Fruit fly (Drosophila melanogaster) whole organism, adult: ENCODE results near the gene TwdlJ.

ENCODE experiments used
- CG11617 ChIP-seq: fragments of 200-800 bp; sonication (Bioruptor generic); optimal IDR thresholded peaks from 2 replicates; lab custom pipeline; 2017; ENCODE audit warnings: mild to moderate bottlenecking, missing biosample characterization, missing genetic modification reagents, missing genetic modification characterization
- CG12768 ChIP-seq: fragments of 200-800 bp; sonication (Bioruptor generic); optimal IDR thresholded peaks from 2 replicates; lab custom pipeline; 2017; ENCODE audit warnings: missing biosample characterization, missing genetic modification characterization, mild to moderate bottlenecking, moderate library complexity, missing genetic modification reagents
- CG14711 ChIP-seq: fragments of 200-800 bp; sonication (Bioruptor generic); optimal IDR thresholded peaks from 2 replicates; lab custom pipeline; 2018; ENCODE audit warnings: missing biosample characterization, mild to moderate bottlenecking, missing genetic modification characterization, moderate library complexity
- CG1620 ChIP-seq: fragments of 200-800 bp; sonication (Bioruptor generic); optimal IDR thresholded peaks from 2 replicates; lab custom pipeline; 2016; ENCODE audit warnings: missing biosample characterization, missing genetic modification characterization
- CG33017 ChIP-seq: fragments of 200-800 bp; sonication (Bioruptor generic); optimal IDR thresholded peaks from 2 replicates; lab custom pipeline; 2018; ENCODE audit warnings: missing biosample characterization, mild to moderate bottlenecking, missing genetic modification characterization, moderate library complexity
- CG5204 ChIP-seq: fragments of 200-800 bp; sonication (Bioruptor generic); optimal IDR thresholded peaks from 2 replicates; lab custom pipeline; 2016; ENCODE audit warnings: missing biosample characterization, missing genetic modification characterization
- CG7045 ChIP-seq: fragments of 200-800 bp; sonication (Bioruptor generic); optimal IDR thresholded peaks from 2 replicates; lab custom pipeline; 2017; ENCODE audit warnings: missing biosample characterization, mild to moderate bottlenecking, missing genetic modification characterization
- CG7101 ChIP-seq: fragments of 200-800 bp; sonication (Bioruptor generic); optimal IDR thresholded peaks from 2 replicates; lab custom pipeline; 2018; ENCODE audit warnings: missing biosample characterization, mild to moderate bottlenecking, missing genetic modification characterization, moderate library complexity
- Clk ChIP-seq: fragments of 200-800 bp; sonication (Bioruptor generic); optimal IDR thresholded peaks from 2 replicates; lab custom pipeline; 2017; ENCODE audit warnings: missing biosample characterization, missing genetic modification characterization
- Crg-1 ChIP-seq: fragments of 200-800 bp; sonication (Bioruptor generic); optimal IDR thresholded peaks from 2 replicates; lab custom pipeline; 2016; ENCODE audit warnings: missing biosample characterization, missing genetic modification characterization
- Hr96 ChIP-seq: fragments of 200-800 bp; sonication (Bioruptor generic); optimal IDR thresholded peaks from 2 replicates; lab custom pipeline; 2016; ENCODE audit warnings: missing biosample characterization, missing genetic modification characterization
- Mnt ChIP-seq: fragments of 200-800 bp; sonication (Bioruptor generic); optimal IDR thresholded peaks from 2 replicates; lab custom pipeline; 2016; ENCODE audit warnings: missing biosample characterization, mild to moderate bottlenecking, missing genetic modification characterization
- bab1 ChIP-seq: fragments of 200-800 bp; sonication (Bioruptor generic); optimal IDR thresholded peaks from 3 replicates; lab custom pipeline; 2019; ENCODE audit warnings: missing biosample characterization, mild to moderate bottlenecking, missing genetic modification characterization, moderate library complexity
- cic ChIP-seq: fragments of 200-800 bp; sonication (Bioruptor generic); optimal IDR thresholded peaks from 2 replicates; lab custom pipeline; 2017; ENCODE audit warnings: missing biosample characterization, mild to moderate bottlenecking, missing genetic modification characterization, moderate library complexity
- cnc ChIP-seq, 2 experiments: fragments of >200 bp; optimal IDR thresholded peaks; 2 replicates each; lab custom pipeline; 2017
- kay ChIP-seq: fragments of 200-800 bp; sonication (Bioruptor generic); peaks from one replicate; lab custom pipeline; 2016; ENCODE audit warnings: missing biosample characterization, missing genetic modification characterization, borderline replicate concordance
- ovo ChIP-seq: fragments of 200-800 bp; sonication (Bioruptor generic); optimal IDR thresholded peaks from 2 replicates; lab custom pipeline; 2016; ENCODE audit warnings: missing biosample characterization, missing genetic modification characterization
- pad ChIP-seq: fragments of 200-800 bp; sonication (Bioruptor generic); optimal IDR thresholded peaks from 3 replicates; lab custom pipeline; 2017; ENCODE audit warnings: missing biosample characterization, missing genetic modification characterization, mild to moderate bottlenecking, moderate library complexity, missing genetic modification reagents
- tj ChIP-seq: fragments of 200-800 bp; sonication (Bioruptor generic); optimal IDR thresholded peaks from 3 replicates; lab custom pipeline; 2017; ENCODE audit warnings: missing biosample characterization, mild to moderate bottlenecking, missing genetic modification characterization, moderate library complexity
- toe ChIP-seq: fragments of 200-800 bp; sonication (Bioruptor generic); optimal IDR thresholded peaks from 2 replicates; lab custom pipeline; 2016; ENCODE audit warnings: missing biosample characterization, missing genetic modification characterization

Gene TwdlJ

dm6 chr3R:26623493-26623956 is 6.2 kb upstream of the TwdlJ start, which contains the start of gene TwdlB:
Gene TwdlB (minus strand): TSS chr3R:26623543.
- TF ChIP-seq pad (GFP tag; lab: Kevin White, UChicago) (no peak), toe (GFP tag; lab: Kevin White, UChicago) (no peak), ovo (no peak), Clk (GFP tag; lab: Kevin White, UChicago) (no peak), Hr96 (GFP tag; lab: Kevin White, UChicago) (no peak), CG7101 (tag; lab: Kevin White, UChicago) (no peak), CG12768 (GFP tag; lab: Kevin White, UChicago) (no peak), CG14711 (tag; lab: Kevin White, UChicago) (no peak), cnc (optimal IDR thresholded peaks at IDR 0.05; lab: Kevin White, UChicago) (no peak), Mnt (GFP tag; lab: Kevin White, UChicago) (no peak), CG1620 (GFP tag; lab: Kevin White, UChicago) (no peak), CG5204 (GFP tag; lab: Kevin White, UChicago) (no peak), CG7045 (GFP tag; lab: Kevin White, UChicago) (no peak)

- no peak for TF ChIP-seq kay
- no peak for TF ChIP-seq CG12768 (GFP tag; lab: Kevin White, UChicago)
- TF ChIP-seq cic (GFP tag; lab: Kevin White, UChicago) = no peak
- TF ChIP-seq CG14711 (tag; lab: Kevin White, UChicago) = no peak
- no peak for TF ChIP-seq CG7101 (tag; lab: Kevin White, UChicago)
- TF ChIP-seq CG7045 (GFP tag; lab: Kevin White, UChicago) = no peak
- no peak for TF ChIP-seq toe (GFP tag; lab: Kevin White, UChicago)
- TF ChIP-seq ovo = no peak
- TF ChIP-seq Mnt (GFP tag; lab: Kevin White, UChicago) = no peak
- TF ChIP-seq Hr96 (GFP tag; lab: Kevin White, UChicago) = no peak
- TF ChIP-seq Clk (GFP tag; lab: Kevin White, UChicago) = no peak
- no peak for TF ChIP-seq CG11617 (GFP tag; lab: Kevin White, UChicago)
- TF ChIP-seq CG33017 = no peak
- TF ChIP-seq tj (GFP tag; lab: Kevin White, UChicago) = no peak
- no peak for TF ChIP-seq bab1 (GFP tag; lab: Kevin White, UChicago)
- no peak for TF ChIP-seq CG5204 (GFP tag; lab: Kevin White, UChicago)
- no peak for TF ChIP-seq Crg-1 (GFP tag; lab: Kevin White, UChicago)
- TF ChIP-seq pad (GFP tag; lab: Kevin White, UChicago) = no peak
- TF ChIP-seq cnc (optimal IDR thresholded peaks at IDR 0.05; lab: Kevin White, UChicago) = no peak
- TF ChIP-seq CG1620 (GFP tag; lab: Kevin White, UChicago) = no peak
These were observed 4.2 kb upstream of the TwdlJ start, which contains the start of gene TwdlL for dm6 chr3R:26625552-26625951. Gene TwdlL (minus strand): TSS chr3R:26625652.

DNA sequence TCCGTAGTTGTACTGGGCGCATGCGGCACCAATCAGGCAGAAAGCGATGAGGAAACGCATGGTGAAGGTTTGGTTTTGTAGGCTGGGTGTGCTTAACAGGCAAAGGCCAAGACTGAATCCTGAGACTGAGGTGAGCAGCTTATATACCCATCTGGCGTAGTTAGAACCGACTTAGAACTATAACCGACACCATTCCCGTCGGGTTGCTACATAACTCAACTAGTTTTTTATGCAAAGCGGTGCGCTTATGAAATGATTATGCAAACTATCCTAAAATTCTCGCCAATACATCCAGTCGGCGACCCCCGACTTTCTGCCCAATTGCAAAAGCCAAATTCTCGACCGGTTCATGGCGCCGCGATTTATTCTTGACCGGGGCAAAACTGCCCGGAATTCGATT is 3.1 kb upstream of the TwdlJ start, which contains the start of gene TwdlO:
Gene TwdlO, minus strand, starts transcription at position 101 of the 400 bp plus-strand sequence.
- TF ChIP-seq CG11617 (GFP tag; lab: Kevin White, UChicago) = no peak

- no peak for TF ChIP-seq CG1620 (GFP tag; lab: Kevin White, UChicago)
- no peak for TF ChIP-seq bab1 (GFP tag; lab: Kevin White, UChicago)
These were observed 1.1 kb upstream of the TwdlJ start, which contains the start of gene TwdlK for dm6 chr3R:26628624-26629023. Gene TwdlK (minus strand): TSS chr3R:26628724.

- no peak for TF ChIP-seq pad (GFP tag; lab: Kevin White, UChicago)
These were observed 1.7 kb downstream of the TwdlJ start, which contains the start of gene TwdlN for dm6 chr3R:26631334-26631919. Gene TwdlN (plus strand): TSS chr3R:26631869.

dm6 chr3R:26633010-26633409 is 3.3 kb downstream of the TwdlJ start:
- no peak for TF ChIP-seq CG1620 (GFP tag; lab: Kevin White, UChicago)
- no peak for TF ChIP-seq cic (GFP tag; lab: Kevin White, UChicago)
- TF ChIP-seq bab1 (GFP tag; lab: Kevin White, UChicago) = no peak
- no peak for TF ChIP-seq kay
- no peak for TF ChIP-seq CG5204 (GFP tag; lab: Kevin White, UChicago)
- no peak for TF ChIP-seq CG33017
- no peak for TF ChIP-seq ovo
- no peak for TF ChIP-seq cnc (optimal IDR thresholded peaks at IDR 0.05; lab: Kevin White, UChicago)
- no peak for TF ChIP-seq CG7101 (tag; lab: Kevin White, UChicago)
- no peak for TF ChIP-seq pad (GFP tag; lab: Kevin White, UChicago)
- TF ChIP-seq toe (GFP tag; lab: Kevin White, UChicago) = no peak

- TF ChIP-seq bab1 (GFP tag; lab: Kevin White, UChicago) = no peak
- TF ChIP-seq CG7101 (tag; lab: Kevin White, UChicago) = no peak
- TF ChIP-seq Crg-1 (GFP tag; lab: Kevin White, UChicago) = no peak
- TF ChIP-seq tj (GFP tag; lab: Kevin White, UChicago) = no peak
- TF ChIP-seq cnc (optimal IDR thresholded peaks at IDR 0.05; lab: Kevin White, UChicago) = no peak
- no peak for TF ChIP-seq CG12768 (GFP tag; lab: Kevin White, UChicago)
- TF ChIP-seq cic (GFP tag; lab: Kevin White, UChicago) = no peak
- no peak for TF ChIP-seq CG7045 (GFP tag; lab: Kevin White, UChicago)
- no peak for TF ChIP-seq CG5204 (GFP tag; lab: Kevin White, UChicago)
- TF ChIP-seq Clk (GFP tag; lab: Kevin White, UChicago) = no peak
- no peak for TF ChIP-seq Mnt (GFP tag; lab: Kevin White, UChicago)
- no peak for TF ChIP-seq toe (GFP tag; lab: Kevin White, UChicago)
These were observed 3.7 kb downstream of the TwdlJ start, which contains the start of gene TwdlH for dm6 chr3R:26633432-26633831. Gene TwdlH (plus strand): TSS chr3R:26633732.
